Worm (Caenorhabditis elegans) whole organism, L4 larva: ENCODE results near the gene osta-2.

Experiments used
- F10B5.3 ChIP-seq: sonication (generic microtip); optimal IDR thresholded peaks from 2 replicates; lab custom pipeline; 2016; ENCODE audit warnings: mild to moderate bottlenecking, missing genetic modification characterization, missing compliant biosample characterization
- F44E2.7 ChIP-seq: fragments of 200-800 bp; sonication (Bioruptor generic); IDR thresholded peaks from 2 replicates; pipeline ENCODE4 v2.1.2; 2022; ENCODE audit warnings: missing genetic modification characterization, missing compliant biosample characterization
- T20F7.1 ChIP-seq: fragments of 200-800 bp; sonication (Bioruptor generic); optimal IDR thresholded peaks from 2 replicates; lab custom pipeline; 2018; ENCODE audit warnings: mild to moderate bottlenecking, missing genetic modification characterization, missing compliant biosample characterization
- Y48G9A.11 ChIP-seq: fragments of 200-800 bp; sonication (Bioruptor generic); IDR thresholded peaks from 2 replicates; pipeline ENCODE4 v1.3.6; 2022; ENCODE audit warnings: missing genetic modification reagents, missing genetic modification characterization, missing compliant biosample characterization
- Y75B8A.6 ChIP-seq: fragments of 200-800 bp; sonication (Bioruptor generic); IDR thresholded peaks from 2 replicates; pipeline ENCODE4 v1.3.6; 2022; ENCODE audit warnings: missing genetic modification reagents, missing genetic modification characterization, missing compliant biosample characterization
- aly-2 ChIP-seq: sonication (generic microtip); optimal IDR thresholded peaks from 2 replicates; lab custom pipeline; 2018; ENCODE audit warnings: missing biosample characterization, missing genetic modification characterization
- arid-1 ChIP-seq: fragments of 200-800 bp; sonication (Bioruptor generic); conservative IDR thresholded peaks from 2 replicates; pipeline ENCODE4 v1.3.6; 2022; ENCODE audit warnings: missing genetic modification reagents, missing genetic modification characterization, missing compliant biosample characterization
- ceh-20 ChIP-seq: fragments of 200-800 bp; sonication (Bioruptor generic); IDR thresholded peaks from 2 replicates; pipeline ENCODE4 v1.3.6; 2022; ENCODE audit warnings: missing genetic modification reagents, missing genetic modification characterization, missing compliant biosample characterization
- ceh-32 ChIP-seq: sonication (generic microtip); optimal IDR thresholded peaks from 2 replicates; lab custom pipeline; 2016; ENCODE audit warnings: mild to moderate bottlenecking, missing genetic modification characterization, missing compliant biosample characterization; ENCODE audit not compliant: poor library complexity
- ceh-44 ChIP-seq: fragments of 200-800 bp; sonication (Bioruptor generic); IDR thresholded peaks from 2 replicates; pipeline ENCODE4 v1.3.6; 2022; ENCODE audit warnings: missing genetic modification reagents, missing genetic modification characterization, missing compliant biosample characterization
- ceh-62 ChIP-seq: sonication (generic microtip); optimal IDR thresholded peaks from 2 replicates; lab custom pipeline; 2017; ENCODE audit warnings: missing biosample characterization, missing genetic modification characterization
- ceh-82 ChIP-seq: sonication (generic microtip); optimal IDR thresholded peaks from 2 replicates; lab custom pipeline; 2017; ENCODE audit warnings: missing biosample characterization, missing genetic modification characterization
- ces-1 ChIP-seq: fragments of 150-350 bp; sonication (generic microtip); optimal IDR thresholded peaks from 4 replicates; lab custom pipeline; 2014; ENCODE audit warnings: missing biosample characterization, missing genetic modification reagents, missing genetic modification characterization
- ctbp-1 ChIP-seq: fragments of 200-800 bp; sonication (Bioruptor generic); IDR thresholded peaks from 2 replicates; pipeline ENCODE4 v1.3.6; 2022; ENCODE audit warnings: missing genetic modification reagents, missing genetic modification characterization, missing compliant biosample characterization
- daf-12 ChIP-seq: fragments of 150-350 bp; optimal IDR thresholded peaks from 2 replicates; lab custom pipeline; 2014; ENCODE audit warnings: missing biosample characterization, missing genetic modification reagents, missing genetic modification characterization
- daf-19 ChIP-seq: fragments of 200-800 bp; sonication (Bioruptor generic); conservative IDR thresholded peaks from 2 replicates; pipeline ENCODE4 v1.3.6; 2022; ENCODE audit warnings: missing genetic modification characterization, missing compliant biosample characterization
- daf-8 ChIP-seq: fragments of 200-800 bp; sonication (Bioruptor generic); IDR thresholded peaks from 2 replicates; pipeline ENCODE4 v1.3.6; 2022; ENCODE audit warnings: missing genetic modification characterization, missing compliant biosample characterization
- dmd-8 ChIP-seq: fragments of 200-800 bp; sonication (Bioruptor generic); IDR thresholded peaks from 2 replicates; pipeline ENCODE4 v1.3.6; 2022; ENCODE audit warnings: missing genetic modification characterization, missing compliant biosample characterization
- dmd-9 ChIP-seq: fragments of 200-800 bp; sonication (Bioruptor generic); IDR thresholded peaks from 2 replicates; pipeline ENCODE4 v1.3.6; 2022; ENCODE audit warnings: missing genetic modification reagents, missing genetic modification characterization, missing compliant biosample characterization
- dve-1 ChIP-seq: sonication (generic microtip); optimal IDR thresholded peaks from 2 replicates; lab custom pipeline; 2017; ENCODE audit warnings: antibody characterized with exemption, mild to moderate bottlenecking, missing genetic modification characterization, missing compliant biosample characterization; ENCODE audit not compliant: insufficient read depth
- fkh-10 ChIP-seq: fragments of 150-350 bp; optimal IDR thresholded peaks from 2 replicates; lab custom pipeline; 2014; ENCODE audit warnings: missing biosample characterization, missing genetic modification reagents, missing genetic modification characterization
- fos-1 ChIP-seq: fragments of 150-350 bp; optimal IDR thresholded peaks from 2 replicates; lab custom pipeline; 2014; ENCODE audit warnings: missing biosample characterization, missing genetic modification characterization
- gei-8 ChIP-seq: fragments of 200-800 bp; sonication (Bioruptor generic); optimal IDR thresholded peaks from 2 replicates; lab custom pipeline; 2018; ENCODE audit warnings: mild to moderate bottlenecking, missing genetic modification characterization, missing compliant biosample characterization
- hif-1 ChIP-seq, 2 experiments: sonication (generic microtip); optimal IDR thresholded peaks; 2 replicates each; lab custom pipeline; 2016 to 2017; ENCODE audit warnings: missing compliant biosample characterization in 2 of 2, missing genetic modification characterization in 2 of 2, missing genetic modification reagents in 2 of 2, missing genotype in 2 of 2, mild to moderate bottlenecking in 1 of 2
- hmg-1.1 ChIP-seq: fragments of 200-800 bp; sonication (Bioruptor generic); IDR thresholded peaks from 2 replicates; pipeline ENCODE4 v1.3.6; 2022; ENCODE audit warnings: missing genetic modification reagents, missing genetic modification characterization, missing compliant biosample characterization
- jun-1 ChIP-seq: fragments of 150-350 bp; optimal IDR thresholded peaks from 2 replicates; lab custom pipeline; 2014; ENCODE audit warnings: missing biosample characterization, missing genetic modification reagents, missing genetic modification characterization
- lin-13 ChIP-seq: fragments of 150-350 bp; optimal IDR thresholded peaks from 2 replicates; lab custom pipeline; 2014; ENCODE audit warnings: missing biosample characterization, missing genetic modification reagents, missing genetic modification characterization
- lin-38 ChIP-seq: fragments of 200-800 bp; sonication (Bioruptor generic); IDR thresholded peaks from 2 replicates; pipeline ENCODE4 v1.3.6; 2022; ENCODE audit warnings: missing genetic modification reagents, missing genetic modification characterization, missing compliant biosample characterization
- lir-3 ChIP-seq: sonication (generic microtip); optimal IDR thresholded peaks from 2 replicates; lab custom pipeline; 2016; ENCODE audit warnings: mild to moderate bottlenecking, missing genetic modification characterization, missing compliant biosample characterization
- madf-5 ChIP-seq, 2 experiments: fragments of 200-800 bp; sonication (Bioruptor generic); IDR thresholded peaks; 2 replicates each; pipeline ENCODE4 v1.3.6; 2022; ENCODE audit warnings: missing compliant biosample characterization in 2 of 2, missing genetic modification characterization in 2 of 2
- mdl-1 ChIP-seq, 2 experiments: fragments of 150-350 bp in 1 of 2; sonication (generic microtip) in 1 of 2; optimal IDR thresholded peaks; 2 replicates each; lab custom pipeline; 2014 to 2017; ENCODE audit warnings: missing biosample characterization in 2 of 2, missing genetic modification characterization in 2 of 2
- mdt-29 ChIP-seq: fragments of 200-800 bp; sonication (Bioruptor generic); IDR thresholded peaks from 2 replicates; pipeline ENCODE4 v1.3.6; 2022; ENCODE audit warnings: missing genetic modification reagents, missing genetic modification characterization, missing compliant biosample characterization
- mxl-2 ChIP-seq: fragments of 200-800 bp; sonication (Bioruptor generic); conservative IDR thresholded peaks from 2 replicates; pipeline ENCODE4 v1.3.6; 2022; ENCODE audit warnings: missing genetic modification reagents, missing genetic modification characterization, missing compliant biosample characterization
- mxl-3 ChIP-seq: fragments of 200-800 bp; sonication (Bioruptor generic); optimal IDR thresholded peaks from 2 replicates; lab custom pipeline; 2018; ENCODE audit warnings: mild to moderate bottlenecking, missing genetic modification characterization, missing compliant biosample characterization
- nhr-10 ChIP-seq: fragments of 150-350 bp; optimal IDR thresholded peaks from 2 replicates; lab custom pipeline; 2014; ENCODE audit warnings: missing biosample characterization, missing genetic modification characterization
- nhr-102 ChIP-seq: sonication (generic microtip); optimal IDR thresholded peaks from 2 replicates; lab custom pipeline; 2016; ENCODE audit warnings: mild to moderate bottlenecking, missing genetic modification characterization, moderate library complexity, missing compliant biosample characterization
- nhr-28 ChIP-seq: fragments of 150-350 bp; optimal IDR thresholded peaks from 2 replicates; lab custom pipeline; 2014; ENCODE audit warnings: missing biosample characterization, missing genetic modification characterization
- nhr-41 ChIP-seq: fragments of 200-800 bp; sonication (Bioruptor generic); IDR thresholded peaks from 2 replicates; pipeline ENCODE4 v1.3.6; 2022; ENCODE audit warnings: missing genetic modification reagents, missing genetic modification characterization, missing compliant biosample characterization
- nhr-77 ChIP-seq: fragments of 150-350 bp; optimal IDR thresholded peaks from 2 replicates; lab custom pipeline; 2014; ENCODE audit warnings: missing biosample characterization, missing genetic modification characterization
- pha-4 ChIP-seq, 2 experiments: fragments of 150-350 bp in 1 of 2; fragments of 200-800 bp in 1 of 2; sonication (Bioruptor generic) in 1 of 2; IDR thresholded peaks in 1 of 2; optimal IDR thresholded peaks in 1 of 2; 2 replicates each; pipeline versions ENCODE4 v1.3.6 to Lab custom; 2014 to 2022; ENCODE audit warnings: missing genetic modification characterization in 2 of 2, missing genetic modification reagents in 2 of 2, missing biosample characterization in 1 of 2, missing compliant biosample characterization in 1 of 2
- pqm-1 ChIP-seq: sonication (generic microtip); optimal IDR thresholded peaks from 2 replicates; lab custom pipeline; 2017; ENCODE audit warnings: missing biosample characterization, missing genetic modification characterization
- saeg-2 ChIP-seq: fragments of 200-800 bp; sonication (Bioruptor generic); IDR thresholded peaks from 2 replicates; pipeline ENCODE4 v1.3.6; 2022; ENCODE audit warnings: missing genetic modification reagents, missing genetic modification characterization, missing compliant biosample characterization
- set-16 ChIP-seq: fragments of 200-800 bp; sonication (Bioruptor generic); IDR thresholded peaks from 2 replicates; pipeline ENCODE4 v1.3.6; 2022; ENCODE audit warnings: missing genetic modification reagents, missing genetic modification characterization, missing compliant biosample characterization
- snpc-4 ChIP-seq: fragments of 150-350 bp; optimal IDR thresholded peaks from 2 replicates; lab custom pipeline; 2014; ENCODE audit warnings: missing biosample characterization, missing genetic modification characterization
- tra-1 ChIP-seq: fragments of 200-800 bp; sonication (Bioruptor generic); IDR thresholded peaks from 2 replicates; pipeline ENCODE4 v1.3.6; 2022; ENCODE audit warnings: missing genetic modification reagents, missing genetic modification characterization, missing compliant biosample characterization
- unc-62 ChIP-seq, 3 experiments: fragments of 150-350 bp in 1 of 3; sonication (generic microtip); optimal IDR thresholded peaks in 2 of 3; peaks in 1 of 3; 1 replicate in 1 of 3; 2 replicates in 2 of 3; lab custom pipeline; 2014 to 2017; ENCODE audit warnings: missing biosample characterization in 3 of 3, missing genetic modification characterization in 3 of 3, missing genetic modification reagents in 3 of 3, missing genotype in 1 of 3
- vab-7 ChIP-seq: fragments of 200-800 bp; sonication (Bioruptor generic); IDR thresholded peaks from 2 replicates; pipeline ENCODE4 v1.3.6; 2022; ENCODE audit warnings: missing genetic modification reagents, missing genetic modification characterization, missing compliant biosample characterization
- zag-1 ChIP-seq: fragments of 150-350 bp; optimal IDR thresholded peaks from 2 replicates; lab custom pipeline; 2014; ENCODE audit warnings: missing biosample characterization, missing genetic modification characterization
- zip-2 ChIP-seq: fragments of 150-350 bp; optimal IDR thresholded peaks from 2 replicates; lab custom pipeline; 2014; ENCODE audit warnings: missing biosample characterization, missing genetic modification characterization
- ztf-7 ChIP-seq: fragments of 150-350 bp; optimal IDR thresholded peaks from 2 replicates; lab custom pipeline; 2014; ENCODE audit warnings: missing biosample characterization, missing genetic modification characterization

The osta-2 gene

DNA sequence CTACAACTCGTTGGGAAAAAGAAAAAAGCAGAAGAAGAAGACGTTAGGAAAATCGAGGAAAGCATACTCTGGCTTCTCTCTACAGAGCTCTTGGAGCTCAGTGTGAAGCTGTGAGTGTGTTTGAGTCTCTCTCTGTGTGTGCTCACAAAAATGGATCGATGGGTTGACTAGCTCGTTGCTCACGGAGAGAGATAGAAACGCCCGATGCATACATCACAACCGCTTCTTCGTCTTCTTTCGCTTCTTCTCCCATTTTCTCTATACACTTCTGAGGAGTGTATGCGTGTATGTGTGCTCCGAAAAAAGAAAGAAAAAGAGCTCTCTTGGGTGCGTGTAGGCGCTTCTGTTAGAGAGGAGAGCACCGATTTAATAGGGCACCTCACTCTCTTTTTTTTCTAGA lies 17.6 kb downstream of the osta-2 start (continued):
- TF ChIP-seq daf-8 (no peak), daf-12 (tag; lab: Kevin White, UChicago) (no peak), set-16 (GFP tag; lab: Robert Waterston, UW) (no peak), nhr-77 (tag; lab: Kevin White, UChicago) (no peak), vab-7 (GFP tag; lab: Robert Waterston, UW) (peak; percentile 35; the same call in 1 of the 2 replicates), T20F7.1 (no peak), nhr-102 (tag; lab: Kevin White, UChicago) (no peak), hmg-1.1 (GFP tag; lab: Robert Waterston, UW) (peak; percentile 86), daf-19 (GFP tag; lab: Robert Waterston, UW) (peak; percentile 56; the same call in 1 of the 2 replicates), mdt-29 (no peak), madf-5 (GFP tag; IDR thresholded peaks at IDR 0.05; lab: Robert Waterston, UW) (no peak), hif-1 (tag; optimal IDR thresholded peaks at IDR 0.05; lab: Kevin White, UChicago) (peak in 1 of 2 experiments; percentile 37), lin-13 (no peak), gei-8 (GFP tag; lab: Kevin White, UChicago) (no peak), nhr-41 (GFP tag; lab: Robert Waterston, UW) (no peak), jun-1 (tag; lab: Kevin White, UChicago) (no peak), unc-62 (GFP tag; optimal IDR thresholded peaks at IDR 0.05 in 1 of 2; lab: Kevin White, UChicago) (peak in 1 of 2 experiments; percentile 75), unc-62 (tag; optimal IDR thresholded peaks at IDR 0.05; lab: Kevin White, UChicago) (no peak), dmd-8 (no peak), lir-3 (tag; lab: Kevin White, UChicago) (no peak), pha-4 (GFP tag; IDR thresholded peaks at IDR 0.05; lab: Robert Waterston, UW) (no peak), pha-4 (tag; optimal IDR thresholded peaks at IDR 0.05; lab: Kevin White, UChicago) (no peak), aly-2 (no peak), ceh-20 (GFP tag; lab: Robert Waterston, UW) (peak; percentile 46; the same call in 1 of the 2 replicates), mdl-1 (tag; optimal IDR thresholded peaks at IDR 0.05; lab: Kevin White, UChicago) (peak in 1 of 2 experiments; percentile 47), lin-38 (GFP tag; lab: Robert Waterston, UW) (no peak), saeg-2 (GFP tag; lab: Robert Waterston, UW) (no peak), dve-1 (tag; lab: Kevin White, UChicago) (no peak), tra-1 (GFP tag; lab: Robert Waterston, UW) (no peak), ztf-7 (no peak), F10B5.3 (tag; lab: Kevin White, UChicago) (no peak), nhr-28 (no peak), dmd-9 (no peak), mxl-3 (GFP tag; lab: Kevin White, UChicago) (no peak), fos-1 (tag; lab: Kevin White, UChicago) (no peak), F44E2.7 (GFP tag; lab: Robert Waterston, UW) (no peak)

DNA sequence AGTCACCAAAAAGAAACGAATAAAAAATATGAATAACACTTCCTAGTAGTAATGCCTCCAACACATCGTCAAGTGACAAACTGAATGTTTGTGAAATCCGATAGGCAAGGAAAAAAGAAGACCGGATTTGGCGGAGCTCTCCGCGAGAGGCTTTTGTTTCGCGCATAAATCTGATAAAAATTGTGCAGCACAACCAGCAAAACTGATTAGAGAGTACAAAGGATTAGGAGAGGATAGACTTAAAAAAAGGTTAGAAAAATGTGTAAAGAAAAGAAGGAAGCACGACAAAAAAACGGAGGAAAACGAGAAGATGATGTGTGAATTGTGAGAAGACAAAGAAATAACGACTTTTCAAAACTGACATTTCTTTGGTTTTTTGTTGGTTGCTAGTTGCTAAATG lies 20.2 kb downstream of the osta-2 start, which contains the start of gene rab-3:
Gene rab-3 (minus strand): TSS at position 147 of the 400 bp plus-strand sequence.
- TF ChIP-seq unc-62 (GFP tag; optimal IDR thresholded peaks at IDR 0.05 in 1 of 2; lab: Kevin White, UChicago) (peak in 1 of 2 experiments; percentile 35), unc-62 (tag; optimal IDR thresholded peaks at IDR 0.05; lab: Kevin White, UChicago) (no peak), ctbp-1 (GFP tag; lab: Robert Waterston, UW) (0 out of 2 replicates have a peak, but pooled peaks have one; percentile 14), ceh-20 (GFP tag; lab: Robert Waterston, UW) (no peak), mxl-3 (GFP tag; lab: Kevin White, UChicago) (no peak), ceh-32 (tag; lab: Kevin White, UChicago) (no peak), madf-5 (GFP tag; IDR thresholded peaks at IDR 0.05; lab: Robert Waterston, UW) (no peak), snpc-4 (tag; lab: Kevin White, UChicago) (no peak), Y48G9A.11 (GFP tag; lab: Robert Waterston, UW) (no peak), Y75B8A.6 (GFP tag; lab: Robert Waterston, UW) (no peak), nhr-10 (tag; lab: Kevin White, UChicago) (no peak), arid-1 (GFP tag; lab: Robert Waterston, UW) (no peak), hif-1 (tag; optimal IDR thresholded peaks at IDR 0.05; lab: Kevin White, UChicago) (no peak), fkh-10 (GFP tag; lab: Kevin White, UChicago) (peak; percentile 10), T20F7.1 (no peak), mdl-1 (tag; optimal IDR thresholded peaks at IDR 0.05; lab: Kevin White, UChicago) (no peak), zip-2 (no peak), zag-1 (no peak), aly-2 (no peak), ces-1 (GFP tag; lab: Kevin White, UChicago) (no peak), mxl-2 (GFP tag; lab: Robert Waterston, UW) (no peak), ceh-82 (tag; lab: Kevin White, UChicago) (no peak), pqm-1 (tag; lab: Kevin White, UChicago) (no peak), ceh-44 (no peak), ceh-62 (no peak)
